Worm (Caenorhabditis elegans): ENCODE measurements around the gene F44E2.3.

- TF ChIP-seq C17E4.6 (GFP tag; IDR thresholded peaks at IDR 0.05) = no peak
- no peak for TF ChIP-seq nhr-179 (tag; optimal IDR thresholded peaks at IDR 0.05)
- TF ChIP-seq him-1 (tag; optimal IDR thresholded peaks at IDR 0.05) = no peak
- no peak for TF ChIP-seq atf-7 (tag; optimal IDR thresholded peaks at IDR 0.05)
- 0 out of 2 replicates have a peak, but pooled peaks have one; percentile 52 for TF ChIP-seq nfyb-1 (GFP tag; IDR thresholded peaks at IDR 0.05)
- no peak for TF ChIP-seq attf-5 (GFP tag; optimal IDR thresholded peaks at IDR 0.05)
- TF ChIP-seq dpl-1 (GFP tag; optimal IDR thresholded peaks at IDR 0.05) = no peak
- TF ChIP-seq ekl-4 (GFP tag; IDR thresholded peaks at IDR 0.05) = no peak; the same call in 1 of the 2 replicates
- no peak for TF ChIP-seq let-526 (GFP tag; IDR thresholded peaks at IDR 0.05)
- no peak for TF ChIP-seq mel-28 (tag; optimal IDR thresholded peaks at IDR 0.05; ENCODE audit: borderline replicate concordance)
Measured at ce11 chrIII:8849507-8849906, 20.4 kb upstream of the F44E2.3 start, which contains the start of gene F44E2.8.
